Worm (Caenorhabditis elegans) whole organism, L1 larva: ENCODE data around the gene F19H6.6.

Source experiments
- ces-1 ChIP-seq: fragments of 150-350 bp; optimal IDR thresholded peaks from 2 replicates; lab custom pipeline; 2014; ENCODE audit warnings: missing biosample characterization, missing genetic modification reagents, missing genetic modification characterization
- efl-3 ChIP-seq: fragments of 200-800 bp; sonication (Bioruptor generic); optimal IDR thresholded peaks from 2 replicates; lab custom pipeline; 2018; ENCODE audit warnings: mild to moderate bottlenecking, missing genetic modification characterization, missing compliant biosample characterization
- fos-1 ChIP-seq: fragments of 150-350 bp; optimal IDR thresholded peaks from 2 replicates; lab custom pipeline; 2014; ENCODE audit warnings: missing biosample characterization, missing genetic modification characterization
- lin-15B ChIP-seq: fragments of 150-350 bp; sonication (generic microtip); optimal IDR thresholded peaks from 3 replicates; lab custom pipeline; 2014; ENCODE audit warnings: missing biosample characterization, missing genetic modification characterization
- lin-39 ChIP-seq: fragments of 150-350 bp; optimal IDR thresholded peaks from 2 replicates; lab custom pipeline; 2014; ENCODE audit warnings: missing biosample characterization, missing genetic modification reagents, missing genetic modification characterization
- nhr-11 ChIP-seq: fragments of 150-350 bp; optimal IDR thresholded peaks from 2 replicates; lab custom pipeline; 2014; ENCODE audit warnings: missing biosample characterization, missing genetic modification characterization
- tlp-1 ChIP-seq: fragments of 150-350 bp; optimal IDR thresholded peaks from 2 replicates; lab custom pipeline; 2014; ENCODE audit warnings: missing biosample characterization, missing genetic modification characterization
- unc-62 ChIP-seq: fragments of 150-350 bp; optimal IDR thresholded peaks from 2 replicates; lab custom pipeline; 2014; ENCODE audit warnings: missing biosample characterization, missing genetic modification reagents, missing genetic modification characterization

DNA sequence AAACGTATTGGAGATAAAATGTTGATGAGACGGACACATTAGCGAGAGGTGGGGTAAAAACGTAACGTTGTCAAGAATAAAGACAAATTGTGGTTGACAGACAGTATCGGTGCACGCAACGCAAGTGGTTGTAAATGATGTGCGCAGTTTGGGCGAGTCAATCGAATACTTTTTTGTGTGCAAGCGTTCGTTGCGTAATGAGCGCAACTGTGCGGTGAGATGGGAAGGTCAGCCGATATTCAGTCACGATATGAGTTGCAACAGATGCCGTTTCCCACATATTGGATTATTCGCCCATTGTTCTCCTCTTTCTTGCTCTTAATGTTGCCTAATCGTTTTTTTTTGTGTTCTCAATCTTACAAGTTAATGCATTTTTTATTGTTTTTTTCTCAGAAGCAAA, 39.9 kb upstream of the F19H6.6 start, which contains the start of gene ceh-40:
- TF ChIP-seq efl-3 (GFP tag; lab: Kevin White, UChicago): no peak
- no peak for TF ChIP-seq fos-1
- no peak for TF ChIP-seq unc-62
- no peak for TF ChIP-seq tlp-1 (tag; lab: Kevin White, UChicago)
- no peak for TF ChIP-seq nhr-11
- no peak for TF ChIP-seq lin-15B (tag; lab: Kevin White, UChicago)
- TF ChIP-seq lin-39: no peak
- TF ChIP-seq ces-1 (GFP tag; lab: Kevin White, UChicago): no peak
